Fruit fly (Drosophila melanogaster): ENCODE measurements around the gene CG5880.

The CG5880 gene

DNA sequence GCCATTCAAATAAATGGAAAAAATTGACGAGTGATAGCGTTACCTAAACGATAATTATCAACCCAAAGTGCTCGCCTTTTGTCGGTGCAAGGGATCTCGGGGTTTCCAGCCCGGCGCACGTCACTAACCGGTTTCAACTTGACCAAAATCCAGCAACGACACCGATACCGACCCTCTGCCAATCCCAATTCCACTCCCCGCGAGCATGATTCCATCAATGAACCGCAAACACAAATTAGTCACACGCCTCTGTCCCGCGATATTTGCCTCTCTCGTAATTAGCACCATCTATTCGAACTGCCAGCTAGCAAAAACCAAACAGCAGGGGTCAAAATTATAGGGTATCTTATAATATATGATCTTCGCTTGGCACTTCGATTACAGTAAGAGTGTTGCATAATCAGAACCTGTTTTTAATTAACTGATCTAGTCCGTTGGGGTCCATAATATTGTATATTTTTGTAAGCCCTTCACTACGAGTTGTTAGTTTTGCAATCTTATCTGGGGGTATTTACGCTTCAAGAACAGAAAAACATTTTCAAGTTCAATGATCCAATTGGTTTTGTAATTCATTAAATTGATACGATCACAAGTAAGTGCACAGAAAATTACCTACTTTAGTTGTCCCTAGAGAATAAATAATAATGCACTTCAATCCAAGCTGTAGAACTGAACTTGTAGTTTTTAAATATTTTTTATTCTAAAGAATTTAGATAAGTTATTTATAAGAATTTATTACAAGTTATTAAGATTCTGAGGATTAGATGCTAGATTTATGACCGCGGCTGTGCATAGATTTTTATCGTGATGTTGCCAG is 36.7 kb downstream of the CG5880 start (continued):
- TF ChIP-seq ro (GFP tag; IDR thresholded peaks at IDR 0.05): no peak
- TF ChIP-seq CG7928 (GFP tag; optimal IDR thresholded peaks at IDR 0.05): peak; percentile 28
- TF ChIP-seq CG13287 (GFP tag; IDR thresholded peaks at IDR 0.05; ENCODE audit: partially characterized antibody): no peak
- peak; percentile 17 for TF ChIP-seq CG7786 (GFP tag; optimal IDR thresholded peaks at IDR 0.05)
- TF ChIP-seq Opbp (GFP tag; IDR thresholded peaks at IDR 0.05; ENCODE audit: partially characterized antibody): no peak
- TF ChIP-seq Gsc (GFP tag; IDR thresholded peaks at IDR 0.05): no peak
- TF ChIP-seq CG2712 (tag; optimal IDR thresholded peaks at IDR 0.05): peak; percentile 48
- TF ChIP-seq nom (GFP tag; optimal IDR thresholded peaks at IDR 0.05): no peak
- TF ChIP-seq esg (GFP tag; conservative IDR thresholded peaks at IDR 0.05): no peak
- TF ChIP-seq CG11504 (tag; optimal IDR thresholded peaks at IDR 0.05): peak; percentile 79
- no peak for TF ChIP-seq NC2β (GFP tag; optimal IDR thresholded peaks at IDR 0.05)
- TF ChIP-seq Mad (GFP tag; optimal IDR thresholded peaks at IDR 0.05): no peak
- TF ChIP-seq CG33213 (GFP tag; optimal IDR thresholded peaks at IDR 0.05): no peak
- TF ChIP-seq hkb (optimal IDR thresholded peaks at IDR 0.05): no peak
- 0 out of 2 replicates have a peak, but pooled peaks have one; percentile 12 for TF ChIP-seq hkb (GFP tag; IDR thresholded peaks at IDR 0.05)
- no peak for TF ChIP-seq MTF-1 (GFP tag; optimal IDR thresholded peaks at IDR 0.05; ENCODE audit: borderline replicate concordance)
- TF ChIP-seq CG34376 (GFP tag; optimal IDR thresholded peaks at IDR 0.05): no peak
- no peak for TF ChIP-seq NK7.1 (GFP tag; optimal IDR thresholded peaks at IDR 0.05)
- TF ChIP-seq amos (GFP tag; IDR thresholded peaks at IDR 0.05; ENCODE audit: partially characterized antibody): no peak
- TF ChIP-seq CG12299 (tag; optimal IDR thresholded peaks at IDR 0.05): peak; percentile 43
- no peak for TF ChIP-seq ken (GFP tag; IDR thresholded peaks at IDR 0.05)
- no peak for TF ChIP-seq Abd-B (GFP tag; optimal IDR thresholded peaks at IDR 0.05)
- no peak for TF ChIP-seq CG10431 (GFP tag; optimal IDR thresholded peaks at IDR 0.05)
- TF ChIP-seq sr (GFP tag; IDR thresholded peaks at IDR 0.05): no peak
- 0 out of 2 replicates have a peak, but pooled peaks have one; percentile 12 for TF ChIP-seq ttk (GFP tag; IDR thresholded peaks at IDR 0.05)
- TF ChIP-seq GATAe (GFP tag; conservative IDR thresholded peaks at IDR 0.05): 0 out of 2 replicates have a peak, but pooled peaks have one; percentile 16
- no peak for TF ChIP-seq ash1 (GFP tag; optimal IDR thresholded peaks at IDR 0.05)
- TF ChIP-seq fru (optimal IDR thresholded peaks at IDR 0.05): no peak
- peak; percentile 58 for TF ChIP-seq CG1233 (GFP tag; optimal IDR thresholded peaks at IDR 0.05)
- peak; percentile 47 for TF ChIP-seq exex (tag; optimal IDR thresholded peaks at IDR 0.05)
- TF ChIP-seq Hey (tag; optimal IDR thresholded peaks at IDR 0.05): no peak
- no peak for TF ChIP-seq dan (GFP tag; IDR thresholded peaks at IDR 0.05)
- no peak for TF ChIP-seq CG10654 (GFP tag; optimal IDR thresholded peaks at IDR 0.05)
- no peak for TF ChIP-seq CG5245 (GFP tag; optimal IDR thresholded peaks at IDR 0.05)
- TF ChIP-seq CG2199 (GFP tag; IDR thresholded peaks at IDR 0.05): no peak
- no peak for TF ChIP-seq sqz (GFP tag; optimal IDR thresholded peaks at IDR 0.05)
- TF ChIP-seq E2f1 (GFP tag; IDR thresholded peaks at IDR 0.05): no peak
- TF ChIP-seq Med (GFP tag): peak; percentile 78
- no peak for TF ChIP-seq Doc2 (GFP tag; IDR thresholded peaks at IDR 0.05)
- peak; percentile 34 for TF ChIP-seq CG16815 (GFP tag; optimal IDR thresholded peaks at IDR 0.05)

dm6 chr3R:27154001-27154400 is 37.5 kb downstream of the CG5880 start:
- no peak for TF ChIP-seq sug (tag; optimal IDR thresholded peaks at IDR 0.05)
- TF ChIP-seq chinmo (GFP tag; IDR thresholded peaks at IDR 0.05; ENCODE audit: partially characterized antibody): 0 out of 4 replicates have a peak, but pooled peaks have one; percentile 31
- TF ChIP-seq ftz-f1 (GFP tag; optimal IDR thresholded peaks at IDR 0.05): peak; percentile 82
- peak; percentile 3; the same call in 1 of the 2 replicates for TF ChIP-seq Adf1 (GFP tag; IDR thresholded peaks at IDR 0.05)
- peak; percentile 39; the same call in 1 of the 2 replicates for TF ChIP-seq crol (GFP tag; IDR thresholded peaks at IDR 0.05)
- no peak for TF ChIP-seq CG12942 (GFP tag; optimal IDR thresholded peaks at IDR 0.05)

All from whole organism, embryonic.